Fruit fly (Drosophila melanogaster) whole organism, embryonic: ENCODE measurements around the gene Caf1-55.

Source experiments
- Aef1 ChIP-seq: fragments of 200-800 bp; sonication (Bioruptor generic); IDR thresholded peaks from 3 replicates; pipeline ENCODE4 v1.3.6; 2022; ENCODE audit warnings: missing biosample characterization, missing genetic modification characterization
- Bteb2 ChIP-seq: fragments of 200-800 bp; sonication (Bioruptor generic); optimal IDR thresholded peaks from 2 replicates; lab custom pipeline; 2016; ENCODE audit warnings: missing biosample characterization, missing genetic modification characterization
- CG1024 ChIP-seq: fragments of 200-800 bp; sonication (Bioruptor generic); IDR thresholded peaks from 2 replicates; pipeline ENCODE4 v1.3.6; 2022; ENCODE audit warnings: missing biosample characterization, missing genetic modification characterization
- CG10321 ChIP-seq: fragments of 200-800 bp; sonication (Bioruptor generic); IDR thresholded peaks from 2 replicates; pipeline ENCODE4 v1.3.6; 2022; ENCODE audit warnings: missing biosample characterization, missing genetic modification characterization
- CG10543 ChIP-seq: fragments of 200-800 bp; sonication (Bioruptor generic); optimal IDR thresholded peaks from 3 replicates; lab custom pipeline; 2017; ENCODE audit warnings: missing biosample characterization, mild to moderate bottlenecking, missing genetic modification characterization, moderate library complexity
- CG10959 ChIP-seq: fragments of 200-800 bp; sonication (Bioruptor generic); IDR thresholded peaks from 2 replicates; pipeline ENCODE4 v1.3.6; 2022; ENCODE audit warnings: missing biosample characterization, missing genetic modification characterization
- CG10979 ChIP-seq: fragments of 200-800 bp; sonication (Bioruptor generic); optimal IDR thresholded peaks from 2 replicates; lab custom pipeline; 2018; ENCODE audit warnings: missing biosample characterization, mild to moderate bottlenecking, missing genetic modification characterization, moderate library complexity
- CG11560 ChIP-seq: fragments of 200-800 bp; sonication (Bioruptor generic); IDR thresholded peaks from 3 replicates; pipeline ENCODE4 v1.3.6; 2022; ENCODE audit warnings: missing biosample characterization, missing genetic modification characterization
- CG12769 ChIP-seq: fragments of 200-800 bp; sonication (Bioruptor generic); optimal IDR thresholded peaks from 2 replicates; lab custom pipeline; 2019; ENCODE audit warnings: missing biosample characterization, mild to moderate bottlenecking, missing genetic modification characterization, moderate library complexity
- CG13424 ChIP-seq: fragments of 200-800 bp; sonication (Bioruptor generic); optimal IDR thresholded peaks from 2 replicates; lab custom pipeline; 2019; ENCODE audit warnings: missing biosample characterization, mild to moderate bottlenecking, missing genetic modification characterization, moderate library complexity
- CG14710 ChIP-seq: fragments of 200-800 bp; sonication (Bioruptor generic); optimal IDR thresholded peaks from 3 replicates; lab custom pipeline; 2019; ENCODE audit warnings: missing biosample characterization, mild to moderate bottlenecking, missing genetic modification characterization, moderate library complexity
- CG15514 ChIP-seq: fragments of 200-800 bp; sonication (Bioruptor generic); optimal IDR thresholded peaks from 3 replicates; lab custom pipeline; 2017; ENCODE audit warnings: missing biosample characterization, missing genetic modification characterization, mild to moderate bottlenecking, moderate library complexity, missing genetic modification reagents
- CG15696 ChIP-seq: fragments of 200-800 bp; sonication (Bioruptor generic); optimal IDR thresholded peaks from 2 replicates; lab custom pipeline; 2019; ENCODE audit warnings: missing biosample characterization, mild to moderate bottlenecking, missing genetic modification characterization, moderate library complexity
- CG16815 ChIP-seq: fragments of 200-800 bp; sonication (Bioruptor generic); optimal IDR thresholded peaks from 3 replicates; lab custom pipeline; 2017; ENCODE audit warnings: missing biosample characterization, mild to moderate bottlenecking, missing genetic modification characterization
- CG17568 ChIP-seq: fragments of 200-800 bp; sonication (Bioruptor generic); optimal IDR thresholded peaks from 2 replicates; lab custom pipeline; 2018; ENCODE audit warnings: missing biosample characterization, mild to moderate bottlenecking, missing genetic modification characterization, moderate library complexity
- CG1832 ChIP-seq: fragments of 200-800 bp; sonication (Bioruptor generic); optimal IDR thresholded peaks from 2 replicates; lab custom pipeline; 2017; ENCODE audit warnings: missing biosample characterization, mild to moderate bottlenecking, missing genetic modification characterization, inconsistent platforms
- CG2875 ChIP-seq: fragments of 200-800 bp; sonication (Bioruptor generic); optimal IDR thresholded peaks from 2 replicates; lab custom pipeline; 2017; ENCODE audit warnings: missing biosample characterization, mild to moderate bottlenecking, missing genetic modification characterization, missing genetic modification reagents
- CG32767 ChIP-seq: fragments of 200-800 bp; sonication (Bioruptor generic); IDR thresholded peaks from 2 replicates; pipeline ENCODE4 v1.3.6; 2022; ENCODE audit warnings: missing biosample characterization, missing genetic modification characterization
- CG33557 ChIP-seq: fragments of 200-800 bp; sonication (Bioruptor generic); optimal IDR thresholded peaks from 2 replicates; lab custom pipeline; 2019; ENCODE audit warnings: missing biosample characterization, mild to moderate bottlenecking, missing genetic modification characterization, moderate library complexity
- CG6854 ChIP-seq: fragments of 200-800 bp; sonication (Bioruptor generic); optimal IDR thresholded peaks from 3 replicates; lab custom pipeline; 2017; ENCODE audit warnings: missing biosample characterization, mild to moderate bottlenecking, missing genetic modification characterization
- CG9797 ChIP-seq: fragments of 200-800 bp; sonication (Bioruptor generic); optimal IDR thresholded peaks from 3 replicates; lab custom pipeline; 2018; ENCODE audit warnings: missing biosample characterization, mild to moderate bottlenecking, missing genetic modification characterization
- CG9932 ChIP-seq: fragments of 200-800 bp; sonication (Bioruptor generic); IDR thresholded peaks from 2 replicates; pipeline ENCODE4 v1.3.6; 2022; ENCODE audit warnings: missing biosample characterization, missing genetic modification characterization
- Dll ChIP-seq: fragments of 200-800 bp; sonication (Bioruptor generic); IDR thresholded peaks from 4 replicates; pipeline ENCODE4 v1.3.6; 2022; ENCODE audit warnings: missing biosample characterization, missing genetic modification characterization; ENCODE audit not compliant: partially characterized antibody
- Drgx ChIP-seq: fragments of 200-800 bp; sonication (Bioruptor generic); IDR thresholded peaks from 2 replicates; pipeline ENCODE4 v1.3.6; 2022; ENCODE audit warnings: missing biosample characterization, missing genetic modification characterization
- E2f2 ChIP-seq: fragments of 200-800 bp; sonication (Bioruptor generic); IDR thresholded peaks from 2 replicates; pipeline ENCODE4 v1.3.6; 2022; ENCODE audit warnings: missing biosample characterization, missing genetic modification characterization
- Eip74EF ChIP-seq, 2 experiments: fragments of 200-800 bp in 1 of 2; fragments of >200 bp in 1 of 2; sonication (Bioruptor generic) in 1 of 2; optimal IDR thresholded peaks; 2 replicates each; lab custom pipeline; 2017 to 2019; ENCODE audit warnings: missing biosample characterization in 2 of 2, missing genetic modification characterization in 2 of 2, mild to moderate bottlenecking in 1 of 2, moderate library complexity in 1 of 2
- Gsc ChIP-seq: fragments of 200-800 bp; sonication (Bioruptor generic); IDR thresholded peaks from 2 replicates; pipeline ENCODE4 v1.3.6; 2022; ENCODE audit warnings: missing biosample characterization, missing genetic modification characterization
- HmgZ ChIP-seq: fragments of 200-800 bp; sonication (Bioruptor generic); optimal IDR thresholded peaks from 2 replicates; lab custom pipeline; 2018; ENCODE audit warnings: missing biosample characterization, mild to moderate bottlenecking, missing genetic modification characterization
- Lhr ChIP-seq: fragments of 200-800 bp; sonication (Bioruptor generic); optimal IDR thresholded peaks from 3 replicates; lab custom pipeline; 2017; ENCODE audit warnings: mild to moderate bottlenecking, missing biosample characterization, missing genetic modification reagents, missing genetic modification characterization
- Max ChIP-seq: fragments of 200-800 bp; sonication (Bioruptor generic); optimal IDR thresholded peaks from 2 replicates; lab custom pipeline; 2016; ENCODE audit warnings: missing biosample characterization, mild to moderate bottlenecking, missing genetic modification characterization
- Med ChIP-seq: fragments of 200-800 bp; sonication (Bioruptor generic); peaks from one replicate; lab custom pipeline; 2016; ENCODE audit warnings: missing biosample characterization, missing genetic modification characterization, mild to moderate bottlenecking, inconsistent platforms, moderate library complexity
- Mrtf ChIP-seq: fragments of 200-800 bp; sonication (Bioruptor generic); IDR thresholded peaks from 3 replicates; pipeline ENCODE4 v1.3.6; 2022; ENCODE audit warnings: missing biosample characterization, missing genetic modification characterization
- Myb ChIP-seq: fragments of 200-800 bp; sonication (Bioruptor generic); optimal IDR thresholded peaks from 2 replicates; lab custom pipeline; 2016; ENCODE audit warnings: missing biosample characterization, missing genetic modification characterization
- Optix ChIP-seq: fragments of 200-800 bp; sonication (Bioruptor generic); IDR thresholded peaks from 3 replicates; pipeline ENCODE4 v1.3.6; 2022; ENCODE audit warnings: missing biosample characterization, missing genetic modification characterization
- bab2 ChIP-seq: fragments of 200-800 bp; sonication (Bioruptor generic); optimal IDR thresholded peaks from 2 replicates; lab custom pipeline; 2016; ENCODE audit warnings: missing biosample characterization, missing genetic modification characterization
- bigmax ChIP-seq: fragments of 200-800 bp; sonication (Bioruptor generic); optimal IDR thresholded peaks from 2 replicates; lab custom pipeline; 2018; ENCODE audit warnings: missing biosample characterization, mild to moderate bottlenecking, missing genetic modification characterization
- corto ChIP-seq: fragments of 200-800 bp; sonication (Bioruptor generic); optimal IDR thresholded peaks from 2 replicates; lab custom pipeline; 2016; ENCODE audit warnings: missing biosample characterization, mild to moderate bottlenecking, missing genetic modification characterization, moderate library complexity
- cwo ChIP-seq: fragments of 200-800 bp; sonication (Bioruptor generic); optimal IDR thresholded peaks from 3 replicates; lab custom pipeline; 2017; ENCODE audit warnings: missing biosample characterization, missing genetic modification characterization, mild to moderate bottlenecking, moderate library complexity, missing genetic modification reagents
- hb ChIP-seq: fragments of 200-800 bp; sonication (Bioruptor generic); IDR thresholded peaks from 3 replicates; pipeline ENCODE4 v1.3.6; 2022; ENCODE audit warnings: missing biosample characterization, missing genetic modification characterization; ENCODE audit not compliant: partially characterized antibody
- hkb ChIP-seq, 2 experiments: fragments of 200-800 bp in 1 of 2; fragments of >200 bp in 1 of 2; sonication (Bioruptor generic) in 1 of 2; IDR thresholded peaks in 1 of 2; optimal IDR thresholded peaks in 1 of 2; 2 replicates each; pipeline versions ENCODE4 v1.3.6 to Lab custom; 2017 to 2022; ENCODE audit warnings: missing biosample characterization in 1 of 2, missing genetic modification characterization in 1 of 2
- nerfin-2 ChIP-seq: fragments of 200-800 bp; sonication (Bioruptor generic); IDR thresholded peaks from 2 replicates; pipeline ENCODE4 v1.3.6; 2022; ENCODE audit warnings: missing biosample characterization, missing genetic modification characterization; ENCODE audit not compliant: partially characterized antibody
- peb ChIP-seq: fragments of 200-800 bp; sonication (Bioruptor generic); IDR thresholded peaks from 2 replicates; pipeline ENCODE4 v1.3.6; 2022; ENCODE audit warnings: missing biosample characterization, missing genetic modification characterization
- sima ChIP-seq: fragments of 200-800 bp; sonication (Bioruptor generic); optimal IDR thresholded peaks from 2 replicates; lab custom pipeline; 2016; ENCODE audit warnings: missing biosample characterization, missing genetic modification characterization
- stc ChIP-seq: fragments of 200-800 bp; sonication (Bioruptor generic); IDR thresholded peaks from 2 replicates; pipeline ENCODE4 v1.3.6; 2022; ENCODE audit warnings: missing biosample characterization, missing genetic modification characterization
- tin ChIP-seq: fragments of 200-800 bp; sonication (Bioruptor generic); optimal IDR thresholded peaks from 3 replicates; lab custom pipeline; 2016; ENCODE audit warnings: missing biosample characterization, missing genetic modification characterization
- tio ChIP-seq: fragments of 200-800 bp; sonication (Bioruptor generic); optimal IDR thresholded peaks from 2 replicates; lab custom pipeline; 2017; ENCODE audit warnings: missing biosample characterization, missing genetic modification characterization, inconsistent platforms
- trem ChIP-seq: fragments of 200-800 bp; optimal IDR thresholded peaks from 3 replicates; lab custom pipeline; 2019; ENCODE audit warnings: missing biosample characterization, mild to moderate bottlenecking, missing genetic modification characterization, moderate library complexity
- unc-4 ChIP-seq: fragments of 200-800 bp; sonication (Bioruptor generic); IDR thresholded peaks from 2 replicates; pipeline ENCODE4 v1.3.6; 2022; ENCODE audit warnings: missing biosample characterization, missing genetic modification characterization; ENCODE audit not compliant: partially characterized antibody
- zfh1 ChIP-seq: fragments of 200-800 bp; sonication (Bioruptor generic); IDR thresholded peaks from 3 replicates; pipeline ENCODE4 v1.3.6; 2022; ENCODE audit warnings: missing biosample characterization, missing genetic modification characterization

The Caf1-55 gene

dm6 chr3R:15275158-15275623 lies 49.8 kb downstream of the Caf1-55 start, which contains the start of the genes Cp190 and CG4338:
Gene Cp190 (minus strand): TSS chr3R:15275241.
Gene CG4338 (plus strand): TSS chr3R:15275522.
- TF ChIP-seq CG12769 (tag; lab: Kevin White, UChicago): peak; percentile 97
- peak; percentile 94 for TF ChIP-seq CG17568 (GFP tag; lab: Kevin White, UChicago)
- peak; percentile 83 for TF ChIP-seq unc-4
- TF ChIP-seq Bteb2: peak; percentile 93
- no peak for TF ChIP-seq CG1832
- peak; percentile 94 for TF ChIP-seq CG2875
- TF ChIP-seq CG10321 (GFP tag; lab: Robert Waterston, UW): peak; percentile 80
- TF ChIP-seq hkb (optimal IDR thresholded peaks at IDR 0.05; lab: Kevin White, UChicago): no peak
- peak; percentile 97 for TF ChIP-seq hkb (GFP tag; IDR thresholded peaks at IDR 0.05; lab: Robert Waterston, UW)
- peak; percentile 93 for TF ChIP-seq Aef1 (GFP tag; lab: Robert Waterston, UW)
- peak; percentile 71 for TF ChIP-seq CG9797 (GFP tag; lab: Kevin White, UChicago)
- TF ChIP-seq CG15696: peak; percentile 99
- peak; percentile 95 for TF ChIP-seq Drgx (GFP tag; lab: Robert Waterston, UW)
- peak; percentile 90 for TF ChIP-seq CG11560 (tag; lab: Robert Waterston, UW)
- TF ChIP-seq CG1024: peak; percentile 76
- peak in 1 of 2 experiments; percentile 98 for TF ChIP-seq Eip74EF (GFP tag; optimal IDR thresholded peaks at IDR 0.05; lab: Kevin White, UChicago)
- TF ChIP-seq cwo: peak; percentile 95
- TF ChIP-seq CG32767 (GFP tag; lab: Robert Waterston, UW): peak; percentile 96
- peak; percentile 95 for TF ChIP-seq CG6854 (GFP tag; lab: Kevin White, UChicago)
- peak; percentile 99 for TF ChIP-seq CG33557 (GFP tag; lab: Kevin White, UChicago)
- peak; percentile 99 for TF ChIP-seq CG10543 (GFP tag; lab: Kevin White, UChicago)
- TF ChIP-seq nerfin-2 (GFP tag; lab: Robert Waterston, UW): peak; percentile 53; the same call in 1 of the 2 replicates
- TF ChIP-seq CG15514 (GFP tag; lab: Kevin White, UChicago): peak; percentile 93
- peak; percentile 94 for TF ChIP-seq Mrtf (GFP tag; lab: Robert Waterston, UW)
- TF ChIP-seq CG14710 (tag; lab: Kevin White, UChicago): peak; percentile 99
- TF ChIP-seq Gsc (GFP tag; lab: Robert Waterston, UW): peak; percentile 87; the same call in 1 of the 2 replicates
- peak; percentile 97 for TF ChIP-seq CG16815
- peak; percentile 99 for TF ChIP-seq CG13424 (tag; lab: Kevin White, UChicago)
- peak; percentile 79 for TF ChIP-seq Myb
- peak; percentile 91 for TF ChIP-seq Lhr (GFP tag; lab: Kevin White, UChicago)
- peak; percentile 85 for TF ChIP-seq E2f2 (GFP tag; lab: Robert Waterston, UW)
- TF ChIP-seq CG9932 (GFP tag; lab: Robert Waterston, UW): peak; percentile 98
- TF ChIP-seq trem (tag; lab: Kevin White, UChicago): peak; percentile 97
- TF ChIP-seq zfh1 (GFP tag; lab: Robert Waterston, UW): peak; percentile 96
- TF ChIP-seq HmgZ (tag; lab: Kevin White, UChicago): peak; percentile 99
- peak; percentile 78; the same call in 3 of the 4 replicates for TF ChIP-seq Dll (GFP tag; lab: Robert Waterston, UW)
- peak; percentile 72 for TF ChIP-seq hb (GFP tag; lab: Robert Waterston, UW)
- peak; percentile 69; the same call in 2 of the 3 replicates for TF ChIP-seq Optix
- peak; percentile 93 for TF ChIP-seq bab2 (GFP tag; lab: Kevin White, UChicago)
- peak; percentile 98 for TF ChIP-seq Med (GFP tag; lab: Kevin White, UChicago)
- TF ChIP-seq CG10959 (GFP tag; lab: Robert Waterston, UW): peak; percentile 95
- peak; percentile 75 for TF ChIP-seq sima (GFP tag; lab: Kevin White, UChicago)
- TF ChIP-seq bigmax (GFP tag; lab: Kevin White, UChicago): peak; percentile 72
- peak; percentile 98 for TF ChIP-seq tin (GFP tag; lab: Kevin White, UChicago)
- peak; percentile 98 for TF ChIP-seq CG10979 (tag; lab: Kevin White, UChicago)
- peak; percentile 98 for TF ChIP-seq Max (GFP tag; lab: Kevin White, UChicago)
- TF ChIP-seq peb (GFP tag; lab: Robert Waterston, UW): peak; percentile 93
- no peak for TF ChIP-seq corto (GFP tag; lab: Kevin White, UChicago)
- TF ChIP-seq stc (GFP tag; lab: Robert Waterston, UW): peak; percentile 96
- no peak for TF ChIP-seq tio (GFP tag; lab: Kevin White, UChicago)
